Fruit fly (Drosophila melanogaster) whole organism, adult: ENCODE data around the gene CG43348.

Source experiments
- CG11617 ChIP-seq: fragments of 200-800 bp; sonication (Bioruptor generic); optimal IDR thresholded peaks from 2 replicates; lab custom pipeline; 2017; ENCODE audit warnings: mild to moderate bottlenecking, missing biosample characterization, missing genetic modification reagents, missing genetic modification characterization
- CG12768 ChIP-seq: fragments of 200-800 bp; sonication (Bioruptor generic); optimal IDR thresholded peaks from 2 replicates; lab custom pipeline; 2017; ENCODE audit warnings: missing biosample characterization, missing genetic modification characterization, mild to moderate bottlenecking, moderate library complexity, missing genetic modification reagents
- CG14711 ChIP-seq: fragments of 200-800 bp; sonication (Bioruptor generic); optimal IDR thresholded peaks from 2 replicates; lab custom pipeline; 2018; ENCODE audit warnings: missing biosample characterization, mild to moderate bottlenecking, missing genetic modification characterization, moderate library complexity
- CG1620 ChIP-seq: fragments of 200-800 bp; sonication (Bioruptor generic); optimal IDR thresholded peaks from 2 replicates; lab custom pipeline; 2016; ENCODE audit warnings: missing biosample characterization, missing genetic modification characterization
- CG33017 ChIP-seq: fragments of 200-800 bp; sonication (Bioruptor generic); optimal IDR thresholded peaks from 2 replicates; lab custom pipeline; 2018; ENCODE audit warnings: missing biosample characterization, mild to moderate bottlenecking, missing genetic modification characterization, moderate library complexity
- CG5204 ChIP-seq: fragments of 200-800 bp; sonication (Bioruptor generic); optimal IDR thresholded peaks from 2 replicates; lab custom pipeline; 2016; ENCODE audit warnings: missing biosample characterization, missing genetic modification characterization
- CG7045 ChIP-seq: fragments of 200-800 bp; sonication (Bioruptor generic); optimal IDR thresholded peaks from 2 replicates; lab custom pipeline; 2017; ENCODE audit warnings: missing biosample characterization, mild to moderate bottlenecking, missing genetic modification characterization
- CG7101 ChIP-seq: fragments of 200-800 bp; sonication (Bioruptor generic); optimal IDR thresholded peaks from 2 replicates; lab custom pipeline; 2018; ENCODE audit warnings: missing biosample characterization, mild to moderate bottlenecking, missing genetic modification characterization, moderate library complexity
- Clk ChIP-seq: fragments of 200-800 bp; sonication (Bioruptor generic); optimal IDR thresholded peaks from 2 replicates; lab custom pipeline; 2017; ENCODE audit warnings: missing biosample characterization, missing genetic modification characterization
- Crg-1 ChIP-seq: fragments of 200-800 bp; sonication (Bioruptor generic); optimal IDR thresholded peaks from 2 replicates; lab custom pipeline; 2016; ENCODE audit warnings: missing biosample characterization, missing genetic modification characterization
- Hr96 ChIP-seq: fragments of 200-800 bp; sonication (Bioruptor generic); optimal IDR thresholded peaks from 2 replicates; lab custom pipeline; 2016; ENCODE audit warnings: missing biosample characterization, missing genetic modification characterization
- Mnt ChIP-seq: fragments of 200-800 bp; sonication (Bioruptor generic); optimal IDR thresholded peaks from 2 replicates; lab custom pipeline; 2016; ENCODE audit warnings: missing biosample characterization, mild to moderate bottlenecking, missing genetic modification characterization
- bab1 ChIP-seq: fragments of 200-800 bp; sonication (Bioruptor generic); optimal IDR thresholded peaks from 3 replicates; lab custom pipeline; 2019; ENCODE audit warnings: missing biosample characterization, mild to moderate bottlenecking, missing genetic modification characterization, moderate library complexity
- cic ChIP-seq: fragments of 200-800 bp; sonication (Bioruptor generic); optimal IDR thresholded peaks from 2 replicates; lab custom pipeline; 2017; ENCODE audit warnings: missing biosample characterization, mild to moderate bottlenecking, missing genetic modification characterization, moderate library complexity
- cnc ChIP-seq, 2 experiments: fragments of >200 bp; optimal IDR thresholded peaks; 2 replicates each; lab custom pipeline; 2017
- kay ChIP-seq: fragments of 200-800 bp; sonication (Bioruptor generic); peaks from one replicate; lab custom pipeline; 2016; ENCODE audit warnings: missing biosample characterization, missing genetic modification characterization, borderline replicate concordance
- ovo ChIP-seq: fragments of 200-800 bp; sonication (Bioruptor generic); optimal IDR thresholded peaks from 2 replicates; lab custom pipeline; 2016; ENCODE audit warnings: missing biosample characterization, missing genetic modification characterization
- pad ChIP-seq: fragments of 200-800 bp; sonication (Bioruptor generic); optimal IDR thresholded peaks from 3 replicates; lab custom pipeline; 2017; ENCODE audit warnings: missing biosample characterization, missing genetic modification characterization, mild to moderate bottlenecking, moderate library complexity, missing genetic modification reagents
- tj ChIP-seq: fragments of 200-800 bp; sonication (Bioruptor generic); optimal IDR thresholded peaks from 3 replicates; lab custom pipeline; 2017; ENCODE audit warnings: missing biosample characterization, mild to moderate bottlenecking, missing genetic modification characterization, moderate library complexity
- toe ChIP-seq: fragments of 200-800 bp; sonication (Bioruptor generic); optimal IDR thresholded peaks from 2 replicates; lab custom pipeline; 2016; ENCODE audit warnings: missing biosample characterization, missing genetic modification characterization

CG43348 gene

dm6 chr2L:1158519-1159319 is 40.5 kb upstream of the CG43348 start, which contains the start of gene Tango14:
Tango14 (plus strand) TSS chr2L:1158661.
- TF ChIP-seq CG7045 (GFP tag; lab: Kevin White, UChicago) (no peak), Crg-1 (GFP tag; lab: Kevin White, UChicago) (no peak), toe (GFP tag; lab: Kevin White, UChicago) (no peak)

- TF ChIP-seq CG12768 (GFP tag; lab: Kevin White, UChicago): no peak
- TF ChIP-seq pad (GFP tag; lab: Kevin White, UChicago): no peak
- TF ChIP-seq toe (GFP tag; lab: Kevin White, UChicago): no peak
- TF ChIP-seq Mnt (GFP tag; lab: Kevin White, UChicago): no peak
- no peak for TF ChIP-seq CG14711
- TF ChIP-seq bab1 (GFP tag; lab: Kevin White, UChicago): no peak
- no peak for TF ChIP-seq CG7101 (tag; lab: Kevin White, UChicago)
- TF ChIP-seq CG11617 (GFP tag; lab: Kevin White, UChicago): no peak
- TF ChIP-seq CG1620 (GFP tag; lab: Kevin White, UChicago): no peak
- no peak for TF ChIP-seq tj
- TF ChIP-seq ovo (GFP tag; lab: Kevin White, UChicago): no peak
- no peak for TF ChIP-seq kay
- no peak for TF ChIP-seq Clk (GFP tag; lab: Kevin White, UChicago)
- TF ChIP-seq cic (GFP tag; lab: Kevin White, UChicago): no peak
- TF ChIP-seq CG33017 (tag; lab: Kevin White, UChicago): no peak
- no peak for TF ChIP-seq cnc (optimal IDR thresholded peaks at IDR 0.05; lab: Kevin White, UChicago)
- no peak for TF ChIP-seq Crg-1 (GFP tag; lab: Kevin White, UChicago)
- no peak for TF ChIP-seq Hr96 (GFP tag; lab: Kevin White, UChicago)
- TF ChIP-seq CG7045 (GFP tag; lab: Kevin White, UChicago): no peak
Measured at dm6 chr2L:1163538-1164143, 35.6 kb upstream of the CG43348 start, which contains the start of gene CG5080. CG5080 (minus strand) TSS chr2L:1163886.

- peak; percentile 13 for TF ChIP-seq bab1 (GFP tag; lab: Kevin White, UChicago)
- TF ChIP-seq tj: peak; percentile 88
- TF ChIP-seq ovo (GFP tag; lab: Kevin White, UChicago): peak; percentile 92
- no peak for TF ChIP-seq CG14711
Measured at dm6 chr2L:1164294-1164693, 34.9 kb upstream of the CG43348 start, which contains the start of gene IntS14. IntS14 (plus strand) TSS chr2L:1164443.

- TF ChIP-seq Hr96 (GFP tag; lab: Kevin White, UChicago): no peak
- TF ChIP-seq cic (GFP tag; lab: Kevin White, UChicago): no peak
- no peak for TF ChIP-seq tj
- TF ChIP-seq CG7101 (tag; lab: Kevin White, UChicago): no peak
- no peak for TF ChIP-seq ovo (GFP tag; lab: Kevin White, UChicago)
- TF ChIP-seq kay: no peak
- TF ChIP-seq CG12768 (GFP tag; lab: Kevin White, UChicago): no peak
- no peak for TF ChIP-seq CG7045 (GFP tag; lab: Kevin White, UChicago)
- TF ChIP-seq CG5204 (GFP tag; lab: Kevin White, UChicago): no peak
- TF ChIP-seq CG11617 (GFP tag; lab: Kevin White, UChicago): no peak
- TF ChIP-seq toe (GFP tag; lab: Kevin White, UChicago): no peak
- no peak for TF ChIP-seq cnc (optimal IDR thresholded peaks at IDR 0.05; lab: Kevin White, UChicago)
- no peak for TF ChIP-seq CG33017 (tag; lab: Kevin White, UChicago)
- no peak for TF ChIP-seq Clk (GFP tag; lab: Kevin White, UChicago)
- TF ChIP-seq pad (GFP tag; lab: Kevin White, UChicago): no peak
- TF ChIP-seq Mnt (GFP tag; lab: Kevin White, UChicago): no peak
- no peak for TF ChIP-seq bab1 (GFP tag; lab: Kevin White, UChicago)
- TF ChIP-seq Crg-1 (GFP tag; lab: Kevin White, UChicago): no peak
- no peak for TF ChIP-seq CG1620 (GFP tag; lab: Kevin White, UChicago)
- no peak for TF ChIP-seq CG14711
Measured at dm6 chr2L:1166326-1166725, 32.9 kb upstream of the CG43348 start, which contains the start of gene CG14341. CG14341 (plus strand) TSS chr2L:1166506.

dm6 chr2L:1169867-1170415 is 29.3 kb upstream of the CG43348 start, which contains the start of the genes CG31922 and Plap:
CG31922 (plus strand) TSS chr2L:1170181.
Plap (minus strand) TSS chr2L:1170365.
- TF ChIP-seq Clk (GFP tag; lab: Kevin White, UChicago) (peak; percentile 53), tj (peak; percentile 89), CG12768 (GFP tag; lab: Kevin White, UChicago) (peak; percentile 80), CG5204 (GFP tag; lab: Kevin White, UChicago) (no peak), bab1 (GFP tag; lab: Kevin White, UChicago) (peak; percentile 69), toe (GFP tag; lab: Kevin White, UChicago) (peak; percentile 92), CG14711 (peak; percentile 56), Hr96 (GFP tag; lab: Kevin White, UChicago) (peak; percentile 80), cic (GFP tag; lab: Kevin White, UChicago) (peak; percentile 92), Mnt (GFP tag; lab: Kevin White, UChicago) (peak; percentile 77), cnc (optimal IDR thresholded peaks at IDR 0.05; lab: Kevin White, UChicago) (no peak), CG7045 (GFP tag; lab: Kevin White, UChicago) (peak; percentile 66), ovo (GFP tag; lab: Kevin White, UChicago) (peak; percentile 74), kay (no peak), CG11617 (GFP tag; lab: Kevin White, UChicago) (peak; percentile 79), Crg-1 (GFP tag; lab: Kevin White, UChicago) (peak; percentile 77), CG33017 (tag; lab: Kevin White, UChicago) (peak; percentile 65), pad (GFP tag; lab: Kevin White, UChicago) (peak; percentile 62), CG1620 (GFP tag; lab: Kevin White, UChicago) (peak; percentile 90), CG7101 (tag; lab: Kevin White, UChicago) (peak; percentile 78)
